Worm (Caenorhabditis elegans) whole organism, early embryonic: ENCODE data around the gene ZK783.7.

Experiments used
- B0310.2 ChIP-seq: sonication (generic microtip); optimal IDR thresholded peaks from 2 replicates; lab custom pipeline; 2016; ENCODE audit warnings: mild to moderate bottlenecking, missing genetic modification characterization, missing compliant biosample characterization
- F13C5.2 ChIP-seq: sonication (generic microtip); optimal IDR thresholded peaks from 2 replicates; lab custom pipeline; 2017; ENCODE audit warnings: mild to moderate bottlenecking, missing genetic modification characterization, inconsistent platforms, missing compliant biosample characterization
- aly-1 ChIP-seq: sonication (generic microtip); optimal IDR thresholded peaks from 2 replicates; lab custom pipeline; 2016; ENCODE audit warnings: missing genetic modification characterization, missing compliant biosample characterization
- ama-1 ChIP-seq: fragments of 150-350 bp; optimal IDR thresholded peaks from 2 replicates; lab custom pipeline; 2014
- ceh-13 ChIP-seq: fragments of 200-800 bp; sonication (Bioruptor generic); optimal IDR thresholded peaks from 2 replicates; lab custom pipeline; 2018; ENCODE audit warnings: mild to moderate bottlenecking, missing genetic modification characterization, missing compliant biosample characterization
- ceh-36 ChIP-seq: sonication (generic microtip); optimal IDR thresholded peaks from 2 replicates; lab custom pipeline; 2016; ENCODE audit warnings: missing genetic modification characterization, inconsistent platforms, missing compliant biosample characterization
- ets-7 ChIP-seq: sonication (generic microtip); optimal IDR thresholded peaks from 2 replicates; lab custom pipeline; 2016; ENCODE audit warnings: missing genotype, missing genetic modification characterization, missing compliant biosample characterization
- flt-1 ChIP-seq: fragments of 200-800 bp; sonication (Bioruptor generic); IDR thresholded peaks from 2 replicates; pipeline ENCODE4 v1.3.6; 2022; ENCODE audit warnings: missing genetic modification characterization, missing compliant biosample characterization
- hmbx-1 ChIP-seq: sonication (generic microtip); optimal IDR thresholded peaks from 2 replicates; lab custom pipeline; 2016; ENCODE audit warnings: mild to moderate bottlenecking, missing genetic modification characterization, missing compliant biosample characterization
- hmg-4 ChIP-seq: fragments of 200-800 bp; sonication (Bioruptor generic); optimal IDR thresholded peaks from 2 replicates; lab custom pipeline; 2018; ENCODE audit warnings: mild to moderate bottlenecking, missing genetic modification characterization, missing compliant biosample characterization
- hnd-1 ChIP-seq: sonication (generic microtip); optimal IDR thresholded peaks from 2 replicates; lab custom pipeline; 2016; ENCODE audit warnings: missing genetic modification characterization, missing compliant biosample characterization
- pes-1 ChIP-seq: fragments of 200-800 bp; sonication (Bioruptor generic); IDR thresholded peaks from 2 replicates; pipeline ENCODE4 v1.3.6; 2022; ENCODE audit warnings: missing genetic modification reagents, missing genetic modification characterization, missing compliant biosample characterization
- scrt-1 ChIP-seq: fragments of 200-800 bp; sonication (Bioruptor generic); IDR thresholded peaks from 2 replicates; pipeline ENCODE4 v1.3.6; 2022; ENCODE audit warnings: missing genetic modification characterization, missing compliant biosample characterization
- sea-1 ChIP-seq: fragments of 200-800 bp; sonication (Bioruptor generic); conservative IDR thresholded peaks from 2 replicates; pipeline ENCODE4 v1.3.6; 2022; ENCODE audit warnings: missing genetic modification characterization, missing compliant biosample characterization
- tbx-11 ChIP-seq: fragments of 200-800 bp; sonication (Bioruptor generic); IDR thresholded peaks from 2 replicates; pipeline ENCODE4 v1.3.6; 2022; ENCODE audit warnings: missing genetic modification characterization, missing compliant biosample characterization
- tbx-37 ChIP-seq: fragments of 200-800 bp; sonication (Bioruptor generic); conservative IDR thresholded peaks from 2 replicates; pipeline ENCODE4 v1.3.6; 2022; ENCODE audit warnings: missing genetic modification reagents, missing genetic modification characterization, missing compliant biosample characterization
- tra-4 ChIP-seq: sonication (generic microtip); optimal IDR thresholded peaks from 2 replicates; lab custom pipeline; 2017; ENCODE audit warnings: missing genetic modification characterization, missing compliant biosample characterization

Gene ZK783.7

DNA sequence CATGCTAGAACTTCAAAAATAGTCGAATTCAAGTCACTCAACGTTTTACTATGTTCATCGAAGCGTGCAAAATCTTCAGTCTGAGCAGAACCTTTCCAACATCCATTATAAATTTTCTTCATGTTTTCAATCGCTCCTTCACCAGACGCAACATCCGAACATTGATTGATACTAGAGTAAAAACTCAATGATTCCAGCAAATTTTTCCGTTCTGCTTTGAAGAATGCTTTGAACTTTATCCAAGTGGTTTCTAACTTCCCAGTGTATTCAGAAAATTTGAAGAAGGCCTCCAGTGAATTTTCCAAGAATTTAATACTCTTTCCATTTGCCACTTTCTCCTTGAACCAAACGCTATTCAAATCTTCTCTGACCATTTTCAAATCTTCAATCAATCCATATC lies 35.8 kb downstream of the ZK783.7 start:
- TF ChIP-seq ama-1 (lab: Kevin White, UChicago) (no peak), tra-4 (no peak), tbx-11 (GFP tag; lab: Robert Waterston, UW) (no peak), hmbx-1 (tag; lab: Kevin White, UChicago) (no peak), scrt-1 (GFP tag; lab: Robert Waterston, UW) (no peak), tbx-37 (GFP tag; lab: Robert Waterston, UW) (no peak), F13C5.2 (no peak), ceh-36 (tag; lab: Kevin White, UChicago) (no peak), ceh-13 (no peak), hnd-1 (tag; lab: Kevin White, UChicago) (no peak), ets-7 (tag; lab: Kevin White, UChicago) (no peak), flt-1 (GFP tag; lab: Robert Waterston, UW) (no peak), aly-1 (no peak), hmg-4 (GFP tag; lab: Kevin White, UChicago) (no peak)

ce11 chrIII:7694274-7694673 lies 37.8 kb downstream of the ZK783.7 start, which contains the start of gene C18H2.5:
Gene C18H2.5, minus strand, starts transcription at chrIII:7694374.
- TF ChIP-seq tbx-37 (GFP tag; lab: Robert Waterston, UW) (no peak), sea-1 (no peak), B0310.2 (tag; lab: Kevin White, UChicago) (no peak), ets-7 (tag; lab: Kevin White, UChicago) (no peak), aly-1 (no peak), tra-4 (no peak), scrt-1 (GFP tag; lab: Robert Waterston, UW) (no peak), ceh-36 (tag; lab: Kevin White, UChicago) (no peak), hmbx-1 (tag; lab: Kevin White, UChicago) (no peak), tbx-11 (GFP tag; lab: Robert Waterston, UW) (no peak), flt-1 (GFP tag; lab: Robert Waterston, UW) (no peak), ama-1 (lab: Kevin White, UChicago) (no peak), hnd-1 (tag; lab: Kevin White, UChicago) (no peak), pes-1 (no peak), F13C5.2 (no peak), hmg-4 (GFP tag; lab: Kevin White, UChicago) (no peak), ceh-13 (no peak)

DNA sequence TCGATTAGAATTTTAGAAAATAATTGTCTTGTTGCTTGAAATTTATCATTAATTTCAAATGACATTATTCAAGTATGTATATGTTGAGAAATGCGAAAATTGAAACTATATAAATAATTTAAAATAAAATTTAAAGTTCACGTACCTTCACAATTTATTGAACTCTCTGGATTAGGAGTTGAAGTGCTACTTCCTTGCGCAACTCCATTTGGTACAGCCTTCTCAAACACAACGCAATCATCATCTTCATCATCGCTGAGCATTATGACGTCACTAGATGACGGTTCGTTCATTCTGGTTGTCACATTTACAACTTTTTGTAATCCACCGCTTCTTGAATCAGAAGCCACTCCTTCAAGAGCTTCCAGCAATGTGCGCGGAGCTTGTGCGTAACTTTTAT lies 47.0 kb downstream of the ZK783.7 start:
- no peak for TF ChIP-seq tbx-11 (GFP tag; lab: Robert Waterston, UW)
- TF ChIP-seq scrt-1 (GFP tag; lab: Robert Waterston, UW) = no peak
- no peak for TF ChIP-seq ama-1 (lab: Kevin White, UChicago)
- TF ChIP-seq pes-1 = no peak
- TF ChIP-seq B0310.2 (tag; lab: Kevin White, UChicago) = no peak
- no peak for TF ChIP-seq ceh-36 (tag; lab: Kevin White, UChicago)
- TF ChIP-seq F13C5.2 = no peak
